Fruit fly (Drosophila melanogaster) whole organism, embryonic: ENCODE data around the gene Sc2.

ENCODE experiments used
- Abd-B ChIP-seq: fragments of 200-800 bp; sonication (Bioruptor generic); optimal IDR thresholded peaks from 2 replicates; lab custom pipeline; 2018; ENCODE audit warnings: missing biosample characterization, mild to moderate bottlenecking, missing genetic modification characterization, moderate library complexity
- CG10979 ChIP-seq: fragments of 200-800 bp; sonication (Bioruptor generic); optimal IDR thresholded peaks from 2 replicates; lab custom pipeline; 2018; ENCODE audit warnings: missing biosample characterization, mild to moderate bottlenecking, missing genetic modification characterization, moderate library complexity
- CG11456 ChIP-seq: fragments of 200-800 bp; sonication (Bioruptor generic); IDR thresholded peaks from 3 replicates; pipeline ENCODE4 v1.3.6; 2022; ENCODE audit warnings: missing biosample characterization, missing genetic modification characterization
- CG12391 ChIP-seq: fragments of 200-800 bp; sonication (Bioruptor generic); optimal IDR thresholded peaks from 3 replicates; lab custom pipeline; 2018; ENCODE audit warnings: missing biosample characterization, mild to moderate bottlenecking, missing genetic modification characterization, moderate library complexity
- CG12659 ChIP-seq: fragments of 200-800 bp; sonication (Bioruptor generic); optimal IDR thresholded peaks from 3 replicates; lab custom pipeline; 2017; ENCODE audit warnings: mild to moderate bottlenecking, missing biosample characterization, missing genetic modification reagents, missing genetic modification characterization
- CG13287 ChIP-seq: fragments of 200-800 bp; sonication (Bioruptor generic); IDR thresholded peaks from 2 replicates; pipeline ENCODE4 v1.3.6; 2022; ENCODE audit warnings: missing biosample characterization, missing genetic modification characterization; ENCODE audit not compliant: partially characterized antibody
- CG14050 ChIP-seq: fragments of 200-800 bp; sonication (Bioruptor generic); IDR thresholded peaks from 3 replicates; pipeline ENCODE4 v1.3.6; 2022; ENCODE audit warnings: missing biosample characterization, missing genetic modification characterization
- CG1602 ChIP-seq: fragments of 200-800 bp; sonication (Bioruptor generic); optimal IDR thresholded peaks from 3 replicates; lab custom pipeline; 2016; ENCODE audit warnings: missing biosample characterization, missing genetic modification characterization
- CG16815 ChIP-seq: fragments of 200-800 bp; sonication (Bioruptor generic); optimal IDR thresholded peaks from 3 replicates; lab custom pipeline; 2017; ENCODE audit warnings: missing biosample characterization, mild to moderate bottlenecking, missing genetic modification characterization
- CG17361 ChIP-seq: fragments of 200-800 bp; sonication (Bioruptor generic); IDR thresholded peaks from 3 replicates; pipeline ENCODE4 v1.3.6; 2022; ENCODE audit warnings: missing biosample characterization, missing genetic modification characterization
- CG17385 ChIP-seq: fragments of 200-800 bp; sonication (Bioruptor generic); optimal IDR thresholded peaks from 3 replicates; lab custom pipeline; 2018; ENCODE audit warnings: missing biosample characterization, mild to moderate bottlenecking, missing genetic modification characterization
- CG17829 ChIP-seq: fragments of 200-800 bp; optimal IDR thresholded peaks from 2 replicates; lab custom pipeline; 2019; ENCODE audit warnings: missing biosample characterization, mild to moderate bottlenecking, missing genetic modification characterization, moderate library complexity
- CG2678 ChIP-seq: fragments of 200-800 bp; sonication (Bioruptor generic); optimal IDR thresholded peaks from 3 replicates; lab custom pipeline; 2019; ENCODE audit warnings: missing biosample characterization, mild to moderate bottlenecking, missing genetic modification characterization, moderate library complexity
- CG2712 ChIP-seq: fragments of 200-800 bp; optimal IDR thresholded peaks from 3 replicates; lab custom pipeline; 2019; ENCODE audit warnings: missing biosample characterization, mild to moderate bottlenecking, missing genetic modification characterization, moderate library complexity
- CG33557 ChIP-seq: fragments of 200-800 bp; sonication (Bioruptor generic); optimal IDR thresholded peaks from 2 replicates; lab custom pipeline; 2019; ENCODE audit warnings: missing biosample characterization, mild to moderate bottlenecking, missing genetic modification characterization, moderate library complexity
- CG3407 ChIP-seq: fragments of 200-800 bp; sonication (Bioruptor generic); optimal IDR thresholded peaks from 2 replicates; lab custom pipeline; 2018; ENCODE audit warnings: missing biosample characterization, mild to moderate bottlenecking, missing genetic modification characterization
- CG34422 ChIP-seq: fragments of 200-800 bp; sonication (Bioruptor generic); IDR thresholded peaks from 3 replicates; pipeline ENCODE4 v1.3.6; 2022; ENCODE audit warnings: missing biosample characterization, missing genetic modification characterization
- CG4328 ChIP-seq: fragments of 200-800 bp; sonication (Bioruptor generic); optimal IDR thresholded peaks from 3 replicates; lab custom pipeline; 2017; ENCODE audit warnings: missing biosample characterization, missing genetic modification reagents, missing genetic modification characterization
- CG4424 ChIP-seq: fragments of 200-800 bp; sonication (Bioruptor generic); optimal IDR thresholded peaks from 3 replicates; lab custom pipeline; 2016; ENCODE audit warnings: missing biosample characterization, missing genetic modification characterization
- CG6689 ChIP-seq: fragments of 200-800 bp; sonication (Bioruptor generic); IDR thresholded peaks from 2 replicates; pipeline ENCODE4 v1.3.6; 2022; ENCODE audit warnings: missing biosample characterization, missing genetic modification characterization
- CG7556 ChIP-seq: fragments of 200-800 bp; sonication (Bioruptor generic); optimal IDR thresholded peaks from 2 replicates; lab custom pipeline; 2017; ENCODE audit warnings: missing biosample characterization, mild to moderate bottlenecking, missing genetic modification characterization
- CG8924 ChIP-seq: fragments of 200-800 bp; optimal IDR thresholded peaks from 3 replicates; lab custom pipeline; 2019; ENCODE audit warnings: missing biosample characterization, mild to moderate bottlenecking, missing genetic modification characterization, moderate library complexity
- CoRest ChIP-seq: fragments of 200-800 bp; sonication (Bioruptor generic); optimal IDR thresholded peaks from 3 replicates; lab custom pipeline; 2018; ENCODE audit warnings: missing biosample characterization, mild to moderate bottlenecking, missing genetic modification characterization, moderate library complexity
- D ChIP-seq, 2 experiments: fragments of 200-800 bp in 1 of 2; fragments of >200 bp in 1 of 2; sonication (Bioruptor generic) in 1 of 2; optimal IDR thresholded peaks; 2 replicates in 1 of 2; 3 replicates in 1 of 2; lab custom pipeline; 2017; ENCODE audit warnings: mild to moderate bottlenecking in 1 of 2, missing biosample characterization in 1 of 2, missing genetic modification characterization in 1 of 2, missing genetic modification reagents in 1 of 2
- D19A ChIP-seq: fragments of 200-800 bp; optimal IDR thresholded peaks from 3 replicates; lab custom pipeline; 2019; ENCODE audit warnings: missing biosample characterization, mild to moderate bottlenecking, missing genetic modification characterization, moderate library complexity
- Dbx ChIP-seq: fragments of 200-800 bp; sonication (Bioruptor generic); IDR thresholded peaks from 3 replicates; pipeline ENCODE4 v1.3.6; 2022; ENCODE audit warnings: missing biosample characterization, missing genetic modification characterization
- Hsf ChIP-seq: fragments of 200-800 bp; sonication (Bioruptor generic); optimal IDR thresholded peaks from 3 replicates; lab custom pipeline; 2016; ENCODE audit warnings: missing biosample characterization, missing genetic modification characterization
- Nf-YB ChIP-seq: fragments of 200-800 bp; sonication (Bioruptor generic); optimal IDR thresholded peaks from 3 replicates; lab custom pipeline; 2019; ENCODE audit warnings: missing biosample characterization, mild to moderate bottlenecking, missing genetic modification characterization, moderate library complexity
- Nf-YC ChIP-seq: fragments of 200-800 bp; optimal IDR thresholded peaks from 3 replicates; lab custom pipeline; 2019; ENCODE audit warnings: missing biosample characterization, mild to moderate bottlenecking, missing genetic modification characterization, moderate library complexity
- Oli ChIP-seq: fragments of 200-800 bp; sonication (Bioruptor generic); optimal IDR thresholded peaks from 2 replicates; lab custom pipeline; 2018; ENCODE audit warnings: missing biosample characterization, mild to moderate bottlenecking, missing genetic modification characterization, moderate library complexity
- PHDP ChIP-seq: fragments of 200-800 bp; sonication (Bioruptor generic); optimal IDR thresholded peaks from 3 replicates; lab custom pipeline; 2018; ENCODE audit warnings: missing biosample characterization, mild to moderate bottlenecking, missing genetic modification characterization, moderate library complexity
- Ssrp ChIP-seq: fragments of 200-800 bp; sonication (Bioruptor generic); optimal IDR thresholded peaks from 2 replicates; lab custom pipeline; 2018; ENCODE audit warnings: missing biosample characterization, mild to moderate bottlenecking, missing genetic modification characterization, moderate library complexity
- Xbp1 ChIP-seq: fragments of 200-800 bp; sonication (Bioruptor generic); optimal IDR thresholded peaks from 3 replicates; lab custom pipeline; 2016; ENCODE audit warnings: missing biosample characterization, mild to moderate bottlenecking, missing genetic modification characterization
- az2 ChIP-seq: fragments of 200-800 bp; sonication (Bioruptor generic); optimal IDR thresholded peaks from 3 replicates; lab custom pipeline; 2016; ENCODE audit warnings: missing biosample characterization, missing genetic modification characterization
- bcd ChIP-seq: fragments of 200-800 bp; sonication (Bioruptor generic); optimal IDR thresholded peaks from 2 replicates; lab custom pipeline; 2017; ENCODE audit warnings: missing biosample characterization, mild to moderate bottlenecking, missing genetic modification characterization
- chif ChIP-seq, 2 experiments: fragments of 200-800 bp; sonication (Bioruptor generic); optimal IDR thresholded peaks; 3 replicates each; lab custom pipeline; 2016; ENCODE audit warnings: missing biosample characterization in 2 of 2, missing genetic modification characterization in 2 of 2
- dmrt11E ChIP-seq: fragments of 200-800 bp; sonication (Bioruptor generic); optimal IDR thresholded peaks from 3 replicates; lab custom pipeline; 2018; ENCODE audit warnings: missing biosample characterization, mild to moderate bottlenecking, missing genetic modification characterization, moderate library complexity
- dmrt99B ChIP-seq: fragments of 200-800 bp; sonication (Bioruptor generic); optimal IDR thresholded peaks from 2 replicates; lab custom pipeline; 2018; ENCODE audit warnings: missing biosample characterization, mild to moderate bottlenecking, missing genetic modification characterization, moderate library complexity
- fu2 ChIP-seq: fragments of 200-800 bp; sonication (Bioruptor generic); optimal IDR thresholded peaks from 2 replicates; lab custom pipeline; 2016; ENCODE audit warnings: missing biosample characterization, missing genetic modification characterization
- gcm ChIP-seq: fragments of 200-800 bp; sonication (Bioruptor generic); optimal IDR thresholded peaks from 2 replicates; lab custom pipeline; 2019; ENCODE audit warnings: missing biosample characterization, mild to moderate bottlenecking, missing genetic modification characterization, moderate library complexity
- nom ChIP-seq: fragments of 200-800 bp; sonication (Bioruptor generic); optimal IDR thresholded peaks from 2 replicates; lab custom pipeline; 2017; ENCODE audit warnings: missing biosample characterization, missing genetic modification characterization, mild to moderate bottlenecking, moderate library complexity, missing genetic modification reagents
- org-1 ChIP-seq: fragments of 200-800 bp; sonication (Bioruptor generic); optimal IDR thresholded peaks from 2 replicates; lab custom pipeline; 2017; ENCODE audit warnings: missing biosample characterization, missing genetic modification characterization
- phol ChIP-seq: fragments of 200-800 bp; sonication (Bioruptor generic); optimal IDR thresholded peaks from 3 replicates; lab custom pipeline; 2018; ENCODE audit warnings: missing biosample characterization, mild to moderate bottlenecking, missing genetic modification characterization, moderate library complexity
- prd ChIP-seq, 3 experiments: fragments of >200 bp in 2 of 3; fragments of 200-800 bp in 1 of 3; sonication (Bioruptor generic) in 1 of 3; optimal IDR thresholded peaks in 2 of 3; IDR thresholded peaks in 1 of 3; 2 replicates in 2 of 3; 3 replicates in 1 of 3; pipeline versions ENCODE4 v1.3.6 to Lab custom; 2017 to 2022; ENCODE audit warnings: missing biosample characterization in 1 of 3, missing genetic modification characterization in 1 of 3
- row ChIP-seq: fragments of 200-800 bp; sonication (Bioruptor generic); IDR thresholded peaks from 3 replicates; pipeline ENCODE4 v1.3.6; 2022; ENCODE audit warnings: missing biosample characterization, missing genetic modification characterization
- sima ChIP-seq: fragments of 200-800 bp; sonication (Bioruptor generic); optimal IDR thresholded peaks from 2 replicates; lab custom pipeline; 2016; ENCODE audit warnings: missing biosample characterization, missing genetic modification characterization
- stc ChIP-seq: fragments of 200-800 bp; sonication (Bioruptor generic); IDR thresholded peaks from 2 replicates; pipeline ENCODE4 v1.3.6; 2022; ENCODE audit warnings: missing biosample characterization, missing genetic modification characterization
- wdn ChIP-seq: fragments of 200-800 bp; sonication (Bioruptor generic); IDR thresholded peaks from 2 replicates; pipeline ENCODE4 v1.3.6; 2022; ENCODE audit warnings: missing biosample characterization, missing genetic modification characterization

Gene Sc2

dm6 chr3L:3873094-3873493 lies 30.2 kb upstream of the Sc2 start (continued):
- peak; percentile 51 for TF ChIP-seq Oli
- peak; percentile 37 for TF ChIP-seq CG1602
- peak; percentile 19 for TF ChIP-seq gcm (GFP tag; lab: Kevin White, UChicago)
- TF ChIP-seq fu2 = no peak
- TF ChIP-seq CG8924 = peak; percentile 63
- peak; percentile 4 for TF ChIP-seq Xbp1 (GFP tag; lab: Kevin White, UChicago)
- TF ChIP-seq CG7556 (GFP tag; lab: Kevin White, UChicago) = peak; percentile 61
- no peak for TF ChIP-seq prd (optimal IDR thresholded peaks at IDR 0.05; lab: Kevin White, UChicago)
- peak; percentile 8; the same call in 1 of the 3 replicates for TF ChIP-seq prd (GFP tag; IDR thresholded peaks at IDR 0.05; lab: Robert Waterston, UW)
- TF ChIP-seq wdn (GFP tag; lab: Robert Waterston, UW) = no peak
- TF ChIP-seq Dbx (GFP tag; lab: Robert Waterston, UW) = no peak
- TF ChIP-seq CG13287 (GFP tag; lab: Robert Waterston, UW) = no peak
- TF ChIP-seq dmrt99B (tag; lab: Kevin White, UChicago) = peak; percentile 12
- peak; percentile 58 for TF ChIP-seq PHDP
- TF ChIP-seq org-1 (GFP tag; lab: Kevin White, UChicago) = peak; percentile 12
- TF ChIP-seq Nf-YB (GFP tag; lab: Kevin White, UChicago) = peak; percentile 49
- peak; percentile 77 for TF ChIP-seq CG10979 (tag; lab: Kevin White, UChicago)
- TF ChIP-seq CG2712 = peak; percentile 79
- TF ChIP-seq CG16815 (GFP tag; lab: Kevin White, UChicago) = peak; percentile 29
- TF ChIP-seq Hsf (GFP tag; lab: Kevin White, UChicago) = peak; percentile 14
- peak; percentile 23 for TF ChIP-seq CG17385 (GFP tag; lab: Kevin White, UChicago)
- TF ChIP-seq CG14050 = no peak
- peak; percentile 47 for TF ChIP-seq az2 (GFP tag; lab: Kevin White, UChicago)
- peak; percentile 87 for TF ChIP-seq dmrt11E (tag; lab: Kevin White, UChicago)
- TF ChIP-seq CG17361 (GFP tag; lab: Robert Waterston, UW) = peak; percentile 77
- 0 out of 2 replicates have a peak, but pooled peaks have one; percentile 14 for TF ChIP-seq stc (GFP tag; lab: Robert Waterston, UW)
- TF ChIP-seq CG4328 (GFP tag; lab: Kevin White, UChicago) = no peak
- peak; percentile 43 for TF ChIP-seq D19A (tag; lab: Kevin White, UChicago)
- peak; percentile 71 for TF ChIP-seq Ssrp (tag; lab: Kevin White, UChicago)
- peak; percentile 70 for TF ChIP-seq CG12391 (tag; lab: Kevin White, UChicago)
- TF ChIP-seq chif (GFP tag; optimal IDR thresholded peaks at IDR 0.05; lab: Kevin White, UChicago) = peak; percentile 13 to 36
- TF ChIP-seq Nf-YC (tag; lab: Kevin White, UChicago) = no peak
- peak; percentile 57 for TF ChIP-seq phol
- peak; percentile 2 for TF ChIP-seq CG12659 (GFP tag; lab: Kevin White, UChicago)
- TF ChIP-seq CG2678 (tag; lab: Kevin White, UChicago) = peak; percentile 52
- no peak; the same call in 2 of the 3 replicates for TF ChIP-seq CG34422 (GFP tag; lab: Robert Waterston, UW)
- TF ChIP-seq sima (GFP tag; lab: Kevin White, UChicago) = no peak
- TF ChIP-seq CG33557 = peak; percentile 64
- TF ChIP-seq CG3407 (GFP tag; lab: Kevin White, UChicago) = peak; percentile 22
- TF ChIP-seq Abd-B (GFP tag; lab: Kevin White, UChicago) = peak; percentile 49
- peak; percentile 37; the same call in 1 of the 2 replicates for TF ChIP-seq CG6689 (GFP tag; lab: Robert Waterston, UW)
- TF ChIP-seq row (GFP tag; lab: Robert Waterston, UW) = peak; percentile 12; the same call in 1 of the 3 replicates
- TF ChIP-seq CG11456 = no peak
- TF ChIP-seq CG17829 = peak; percentile 65
- TF ChIP-seq CoRest = peak; percentile 62
- peak; percentile 49 for TF ChIP-seq CG4424 (GFP tag; lab: Kevin White, UChicago)
- TF ChIP-seq D (optimal IDR thresholded peaks at IDR 0.05; lab: Kevin White, UChicago) = no peak
- peak; percentile 29 for TF ChIP-seq D (GFP tag; optimal IDR thresholded peaks at IDR 0.05; lab: Kevin White, UChicago)
- no peak for TF ChIP-seq nom
- peak; percentile 9 for TF ChIP-seq bcd (GFP tag; lab: Kevin White, UChicago)
